Fruit fly (Drosophila melanogaster) whole organism, embryonic: ENCODE measurements around the gene CG33490.

Experiments
- Adf1 ChIP-seq: fragments of 200-800 bp; sonication (Bioruptor generic); IDR thresholded peaks from 2 replicates; pipeline ENCODE4 v1.3.6; 2022; ENCODE audit warnings: missing biosample characterization, missing genetic modification characterization
- BEAF-32 ChIP-seq: fragments of 200-800 bp; sonication (Bioruptor generic); optimal IDR thresholded peaks from 3 replicates; lab custom pipeline; 2017; ENCODE audit warnings: missing biosample characterization, missing genetic modification characterization, mild to moderate bottlenecking, moderate library complexity, missing genetic modification reagents
- BtbVII ChIP-seq: fragments of 200-800 bp; sonication (Bioruptor generic); optimal IDR thresholded peaks from 3 replicates; lab custom pipeline; 2017; ENCODE audit warnings: missing biosample characterization, mild to moderate bottlenecking, missing genetic modification characterization
- C15 ChIP-seq: fragments of 200-800 bp; sonication (Bioruptor generic); IDR thresholded peaks from 3 replicates; pipeline ENCODE4 v1.3.6; 2022; ENCODE audit warnings: missing biosample characterization, missing genetic modification characterization
- CG10267 ChIP-seq: fragments of 200-800 bp; sonication (Bioruptor generic); optimal IDR thresholded peaks from 2 replicates; lab custom pipeline; 2018; ENCODE audit warnings: missing biosample characterization, mild to moderate bottlenecking, missing genetic modification characterization, moderate library complexity
- CG11456 ChIP-seq: fragments of 200-800 bp; sonication (Bioruptor generic); IDR thresholded peaks from 3 replicates; pipeline ENCODE4 v1.3.6; 2022; ENCODE audit warnings: missing biosample characterization, missing genetic modification characterization
- CG11560 ChIP-seq: fragments of 200-800 bp; sonication (Bioruptor generic); IDR thresholded peaks from 3 replicates; pipeline ENCODE4 v1.3.6; 2022; ENCODE audit warnings: missing biosample characterization, missing genetic modification characterization
- CG12155 ChIP-seq: fragments of 200-800 bp; sonication (Bioruptor generic); optimal IDR thresholded peaks from 3 replicates; lab custom pipeline; 2016; ENCODE audit warnings: missing biosample characterization, missing genetic modification characterization
- CG12236 ChIP-seq: fragments of 200-800 bp; sonication (Bioruptor generic); optimal IDR thresholded peaks from 2 replicates; lab custom pipeline; 2016; ENCODE audit warnings: missing biosample characterization, missing genetic modification characterization
- CG12769 ChIP-seq: fragments of 200-800 bp; sonication (Bioruptor generic); optimal IDR thresholded peaks from 2 replicates; lab custom pipeline; 2019; ENCODE audit warnings: missing biosample characterization, mild to moderate bottlenecking, missing genetic modification characterization, moderate library complexity
- CG13287 ChIP-seq: fragments of 200-800 bp; sonication (Bioruptor generic); IDR thresholded peaks from 2 replicates; pipeline ENCODE4 v1.3.6; 2022; ENCODE audit warnings: missing biosample characterization, missing genetic modification characterization; ENCODE audit not compliant: partially characterized antibody
- CG14050 ChIP-seq: fragments of 200-800 bp; sonication (Bioruptor generic); IDR thresholded peaks from 3 replicates; pipeline ENCODE4 v1.3.6; 2022; ENCODE audit warnings: missing biosample characterization, missing genetic modification characterization
- CG14860 ChIP-seq: fragments of 200-800 bp; sonication (Bioruptor generic); IDR thresholded peaks from 3 replicates; pipeline ENCODE4 v1.3.6; 2022; ENCODE audit warnings: missing biosample characterization, missing genetic modification characterization; ENCODE audit not compliant: partially characterized antibody
- CG15479 ChIP-seq: fragments of 200-800 bp; sonication (Bioruptor generic); optimal IDR thresholded peaks from 3 replicates; lab custom pipeline; 2019; ENCODE audit warnings: missing biosample characterization, mild to moderate bottlenecking, missing genetic modification characterization, moderate library complexity
- CG2889 ChIP-seq: fragments of 200-800 bp; sonication (Bioruptor generic); IDR thresholded peaks from 3 replicates; pipeline ENCODE4 v1.3.6; 2022; ENCODE audit warnings: missing biosample characterization, missing genetic modification characterization
- CG31388 ChIP-seq: fragments of 200-800 bp; sonication (Bioruptor generic); optimal IDR thresholded peaks from 2 replicates; lab custom pipeline; 2016; ENCODE audit warnings: missing biosample characterization, missing genetic modification characterization
- CG3163 ChIP-seq: fragments of 200-800 bp; sonication (Bioruptor generic); optimal IDR thresholded peaks from 3 replicates; lab custom pipeline; 2016; ENCODE audit warnings: missing biosample characterization, missing genetic modification characterization
- CG4328 ChIP-seq: fragments of 200-800 bp; sonication (Bioruptor generic); optimal IDR thresholded peaks from 3 replicates; lab custom pipeline; 2017; ENCODE audit warnings: missing biosample characterization, missing genetic modification reagents, missing genetic modification characterization
- CG4730 ChIP-seq: fragments of 200-800 bp; sonication (Bioruptor generic); IDR thresholded peaks from 2 replicates; pipeline ENCODE4 v1.3.6; 2022; ENCODE audit warnings: missing biosample characterization, missing genetic modification characterization
- CG5953 ChIP-seq: fragments of 200-800 bp; sonication (Bioruptor generic); IDR thresholded peaks from 2 replicates; pipeline ENCODE4 v1.3.6; 2022; ENCODE audit warnings: missing biosample characterization, missing genetic modification characterization
- CG6689 ChIP-seq: fragments of 200-800 bp; sonication (Bioruptor generic); IDR thresholded peaks from 2 replicates; pipeline ENCODE4 v1.3.6; 2022; ENCODE audit warnings: missing biosample characterization, missing genetic modification characterization
- CG8478 ChIP-seq: fragments of >200 bp; optimal IDR thresholded peaks from 2 replicates; lab custom pipeline; 2018
- CG9215 ChIP-seq: fragments of 200-800 bp; sonication (Bioruptor generic); IDR thresholded peaks from 2 replicates; pipeline ENCODE4 v1.3.6; 2022; ENCODE audit warnings: missing biosample characterization, missing genetic modification characterization
- CG9876 ChIP-seq: fragments of 200-800 bp; sonication (Bioruptor generic); optimal IDR thresholded peaks from 2 replicates; lab custom pipeline; 2016; ENCODE audit warnings: missing biosample characterization, missing genetic modification characterization
- CrebB ChIP-seq: fragments of 200-800 bp; sonication (Bioruptor generic); optimal IDR thresholded peaks from 3 replicates; lab custom pipeline; 2018; ENCODE audit warnings: missing biosample characterization, mild to moderate bottlenecking, missing genetic modification characterization
- D19A ChIP-seq: fragments of 200-800 bp; optimal IDR thresholded peaks from 3 replicates; lab custom pipeline; 2019; ENCODE audit warnings: missing biosample characterization, mild to moderate bottlenecking, missing genetic modification characterization, moderate library complexity
- Elba2 ChIP-seq: fragments of 200-800 bp; sonication (Bioruptor generic); optimal IDR thresholded peaks from 3 replicates; lab custom pipeline; 2016; ENCODE audit warnings: missing biosample characterization, missing genetic modification characterization
- Ets65A ChIP-seq: fragments of 200-800 bp; sonication (Bioruptor generic); peaks from one replicate; lab custom pipeline; 2016; ENCODE audit warnings: missing biosample characterization, missing genetic modification characterization
- Gsc ChIP-seq: fragments of 200-800 bp; sonication (Bioruptor generic); IDR thresholded peaks from 2 replicates; pipeline ENCODE4 v1.3.6; 2022; ENCODE audit warnings: missing biosample characterization, missing genetic modification characterization
- Hsf ChIP-seq: fragments of 200-800 bp; sonication (Bioruptor generic); optimal IDR thresholded peaks from 3 replicates; lab custom pipeline; 2016; ENCODE audit warnings: missing biosample characterization, missing genetic modification characterization
- Lim3 ChIP-seq: fragments of 200-800 bp; sonication (Bioruptor generic); IDR thresholded peaks from 2 replicates; pipeline ENCODE4 v1.3.6; 2022; ENCODE audit warnings: missing biosample characterization, missing genetic modification characterization
- Nf-YA ChIP-seq: fragments of 200-800 bp; sonication (Bioruptor generic); IDR thresholded peaks from 2 replicates; pipeline ENCODE4 v1.3.6; 2022; ENCODE audit warnings: missing biosample characterization, missing genetic modification characterization
- Ravus ChIP-seq: fragments of 200-800 bp; sonication (Bioruptor generic); IDR thresholded peaks from 2 replicates; pipeline ENCODE4 v1.3.6; 2022; ENCODE audit warnings: missing biosample characterization, missing genetic modification characterization
- Sry-δ ChIP-seq: fragments of 200-800 bp; sonication (Bioruptor generic); optimal IDR thresholded peaks from 2 replicates; lab custom pipeline; 2016; ENCODE audit warnings: missing biosample characterization, missing genetic modification characterization
- Ssrp ChIP-seq: fragments of 200-800 bp; sonication (Bioruptor generic); optimal IDR thresholded peaks from 2 replicates; lab custom pipeline; 2018; ENCODE audit warnings: missing biosample characterization, mild to moderate bottlenecking, missing genetic modification characterization, moderate library complexity
- aop ChIP-seq: fragments of 200-800 bp; sonication (Bioruptor generic); IDR thresholded peaks from 2 replicates; pipeline ENCODE4 v1.3.6; 2022; ENCODE audit warnings: missing biosample characterization, missing genetic modification characterization
- ap ChIP-seq: fragments of 200-800 bp; sonication (Bioruptor generic); IDR thresholded peaks from 2 replicates; pipeline ENCODE4 v1.3.6; 2022; ENCODE audit warnings: missing biosample characterization, missing genetic modification characterization
- br ChIP-seq: fragments of >200 bp; optimal IDR thresholded peaks from 2 replicates; lab custom pipeline; 2017
- gcm2 ChIP-seq: fragments of 200-800 bp; sonication (Bioruptor generic); optimal IDR thresholded peaks from 2 replicates; lab custom pipeline; 2016; ENCODE audit warnings: missing biosample characterization, missing genetic modification characterization
- gsb ChIP-seq: fragments of 200-800 bp; sonication (Bioruptor generic); IDR thresholded peaks from 2 replicates; pipeline ENCODE4 v1.3.6; 2022; ENCODE audit warnings: missing biosample characterization, missing genetic modification characterization
- hbn ChIP-seq: fragments of 200-800 bp; sonication (Bioruptor generic); IDR thresholded peaks from 2 replicates; pipeline ENCODE4 v1.3.6; 2022; ENCODE audit warnings: missing biosample characterization, missing genetic modification characterization; ENCODE audit not compliant: partially characterized antibody
- luna ChIP-seq: fragments of 200-800 bp; sonication (Bioruptor generic); optimal IDR thresholded peaks from 2 replicates; lab custom pipeline; 2016; ENCODE audit warnings: missing biosample characterization, missing genetic modification characterization
- pum ChIP-seq: fragments of 200-800 bp; sonication (Bioruptor generic); optimal IDR thresholded peaks from 2 replicates; lab custom pipeline; 2016; ENCODE audit warnings: missing biosample characterization, missing genetic modification characterization
- ro ChIP-seq: fragments of 200-800 bp; sonication (Bioruptor generic); IDR thresholded peaks from 2 replicates; pipeline ENCODE4 v1.3.6; 2022; ENCODE audit warnings: missing biosample characterization, missing genetic modification characterization
- sens-2 ChIP-seq: fragments of 200-800 bp; sonication (Bioruptor generic); IDR thresholded peaks from 2 replicates; pipeline ENCODE4 v1.3.6; 2022; ENCODE audit warnings: missing biosample characterization, missing genetic modification characterization
- sr ChIP-seq: fragments of 200-800 bp; sonication (Bioruptor generic); IDR thresholded peaks from 3 replicates; pipeline ENCODE4 v1.3.6; 2022; ENCODE audit warnings: missing biosample characterization, missing genetic modification characterization
- stc ChIP-seq: fragments of 200-800 bp; sonication (Bioruptor generic); IDR thresholded peaks from 2 replicates; pipeline ENCODE4 v1.3.6; 2022; ENCODE audit warnings: missing biosample characterization, missing genetic modification characterization
- tgo ChIP-seq: fragments of 200-800 bp; sonication (Bioruptor generic); IDR thresholded peaks from 3 replicates; pipeline ENCODE4 v1.3.6; 2022; ENCODE audit warnings: missing biosample characterization, missing genetic modification characterization
- twi ChIP-seq: fragments of 200-800 bp; optimal IDR thresholded peaks from 2 replicates; lab custom pipeline; 2019; ENCODE audit warnings: missing biosample characterization, mild to moderate bottlenecking, missing genetic modification characterization, moderate library complexity
- vfl ChIP-seq: fragments of 200-800 bp; sonication (Bioruptor generic); optimal IDR thresholded peaks from 2 replicates; lab custom pipeline; 2016; ENCODE audit warnings: missing biosample characterization, missing genetic modification characterization
- zen ChIP-seq: fragments of 200-800 bp; sonication (Bioruptor generic); optimal IDR thresholded peaks from 3 replicates; lab custom pipeline; 2018; ENCODE audit warnings: missing biosample characterization, mild to moderate bottlenecking, missing genetic modification characterization, moderate library complexity

Gene CG33490

dm6 chr3L:11561946-11562760 lies 12.3 kb downstream of the CG33490 start, which contains the start of the genes CG7394 and Mob2 (continued):
- TF ChIP-seq twi (tag; lab: Kevin White, UChicago) (peak; percentile 80), CG31388 (GFP tag; lab: Kevin White, UChicago) (peak; percentile 82), stc (peak; percentile 85), Lim3 (GFP tag; lab: Robert Waterston, UW) (0 out of 2 replicates have a peak, but pooled peaks have one; percentile 19), BEAF-32 (GFP tag; lab: Kevin White, UChicago) (peak; percentile 91), sens-2 (GFP tag; lab: Robert Waterston, UW) (peak; percentile 86), pum (GFP tag; lab: Kevin White, UChicago) (peak; percentile 70), Ravus (GFP tag; lab: Robert Waterston, UW) (peak; percentile 59), CG12769 (tag; lab: Kevin White, UChicago) (peak; percentile 94), CG2889 (GFP tag; lab: Robert Waterston, UW) (peak; percentile 83; the same call in 2 of the 3 replicates), D19A (tag; lab: Kevin White, UChicago) (peak; percentile 69), ro (GFP tag; lab: Robert Waterston, UW) (peak; percentile 45; the same call in 1 of the 2 replicates), Ets65A (GFP tag; lab: Kevin White, UChicago) (peak; percentile 95), CG8478 (lab: Kevin White, UChicago) (no peak), tgo (peak; percentile 89), Nf-YA (GFP tag; lab: Robert Waterston, UW) (peak; percentile 76), hbn (peak; percentile 81; the same call in 1 of the 2 replicates), Hsf (GFP tag; lab: Kevin White, UChicago) (peak; percentile 93), CG13287 (GFP tag; lab: Robert Waterston, UW) (peak; percentile 92), CG14050 (GFP tag; lab: Robert Waterston, UW) (peak; percentile 82), CG5953 (GFP tag; lab: Robert Waterston, UW) (peak; percentile 82), Gsc (no peak; the same call in 1 of the 2 replicates), sr (GFP tag; lab: Robert Waterston, UW) (peak; percentile 51; the same call in 1 of the 3 replicates), Ssrp (tag; lab: Kevin White, UChicago) (peak; percentile 86), CG6689 (GFP tag; lab: Robert Waterston, UW) (peak; percentile 90), aop (GFP tag; lab: Robert Waterston, UW) (no peak), C15 (GFP tag; lab: Robert Waterston, UW) (peak; percentile 27; the same call in 1 of the 3 replicates), CG14860 (GFP tag; lab: Robert Waterston, UW) (peak; percentile 83), CG11560 (tag; lab: Robert Waterston, UW) (peak; percentile 82; the same call in 2 of the 3 replicates), CG15479 (GFP tag; lab: Kevin White, UChicago) (peak; percentile 12), gsb (GFP tag; lab: Robert Waterston, UW) (peak; percentile 85), CG12236 (GFP tag; lab: Kevin White, UChicago) (peak; percentile 57), CG12155 (GFP tag; lab: Kevin White, UChicago) (peak; percentile 91), vfl (GFP tag; lab: Kevin White, UChicago) (peak; percentile 55), CG9876 (GFP tag; lab: Kevin White, UChicago) (peak; percentile 58), br (lab: Kevin White, UChicago) (no peak), CrebB (tag; lab: Kevin White, UChicago) (peak; percentile 83), BtbVII (GFP tag; lab: Kevin White, UChicago) (peak; percentile 64), luna (GFP tag; lab: Kevin White, UChicago) (peak; percentile 63), CG10267 (tag; lab: Kevin White, UChicago) (peak; percentile 85), Elba2 (GFP tag; lab: Kevin White, UChicago) (peak; percentile 64), Sry-δ (GFP tag; lab: Kevin White, UChicago) (peak; percentile 84), zen (tag; lab: Kevin White, UChicago) (peak; percentile 79), gcm2 (GFP tag; lab: Kevin White, UChicago) (peak; percentile 41), Adf1 (peak; percentile 55; the same call in 1 of the 2 replicates), CG3163 (GFP tag; lab: Kevin White, UChicago) (peak; percentile 66), CG4328 (GFP tag; lab: Kevin White, UChicago) (peak; percentile 85), ap (GFP tag; lab: Robert Waterston, UW) (peak; percentile 88), CG9215 (GFP tag; lab: Robert Waterston, UW) (peak; percentile 86), CG11456 (GFP tag; lab: Robert Waterston, UW) (peak; percentile 93), CG4730 (GFP tag; lab: Robert Waterston, UW) (peak; percentile 85)
